Fruit fly (Drosophila melanogaster) whole organism, embryonic: ENCODE results near the gene SC35.

Source experiments
- Antp ChIP-seq: fragments of 200-800 bp; sonication (Bioruptor generic); optimal IDR thresholded peaks from 3 replicates; lab custom pipeline; 2016; ENCODE audit warnings: missing biosample characterization, missing genetic modification characterization
- Asciz ChIP-seq: fragments of 200-800 bp; sonication (Bioruptor generic); optimal IDR thresholded peaks from 2 replicates; lab custom pipeline; 2017; ENCODE audit warnings: missing biosample characterization, mild to moderate bottlenecking, missing genetic modification characterization, missing genetic modification reagents
- Atf6 ChIP-seq: fragments of 200-800 bp; sonication (Bioruptor generic); IDR thresholded peaks from 2 replicates; pipeline ENCODE4 v1.3.6; 2022; ENCODE audit warnings: missing biosample characterization, missing genetic modification characterization
- CG10654 ChIP-seq: fragments of 200-800 bp; sonication (Bioruptor generic); optimal IDR thresholded peaks from 2 replicates; lab custom pipeline; 2016; ENCODE audit warnings: missing biosample characterization, missing genetic modification characterization
- CG12744 ChIP-seq: fragments of 200-800 bp; sonication (Bioruptor generic); optimal IDR thresholded peaks from 2 replicates; lab custom pipeline; 2016; ENCODE audit warnings: missing biosample characterization, missing genetic modification characterization
- CG13624 ChIP-seq: fragments of 200-800 bp; sonication (Bioruptor generic); optimal IDR thresholded peaks from 2 replicates; lab custom pipeline; 2016; ENCODE audit warnings: missing biosample characterization, missing genetic modification characterization
- CG14710 ChIP-seq: fragments of 200-800 bp; sonication (Bioruptor generic); optimal IDR thresholded peaks from 3 replicates; lab custom pipeline; 2019; ENCODE audit warnings: missing biosample characterization, mild to moderate bottlenecking, missing genetic modification characterization, moderate library complexity
- CG15011 ChIP-seq: fragments of 200-800 bp; sonication (Bioruptor generic); optimal IDR thresholded peaks from 3 replicates; lab custom pipeline; 2018; ENCODE audit warnings: missing biosample characterization, mild to moderate bottlenecking, missing genetic modification characterization
- CG17912 ChIP-seq: fragments of 200-800 bp; sonication (Bioruptor generic); optimal IDR thresholded peaks from 2 replicates; lab custom pipeline; 2018; ENCODE audit warnings: missing biosample characterization, mild to moderate bottlenecking, missing genetic modification characterization
- CG18476 ChIP-seq: fragments of 200-800 bp; sonication (Bioruptor generic); optimal IDR thresholded peaks from 2 replicates; lab custom pipeline; 2016; ENCODE audit warnings: missing biosample characterization, mild to moderate bottlenecking, missing genetic modification characterization
- CG2116 ChIP-seq: fragments of 200-800 bp; sonication (Bioruptor generic); optimal IDR thresholded peaks from 3 replicates; lab custom pipeline; 2018; ENCODE audit warnings: missing biosample characterization, mild to moderate bottlenecking, missing genetic modification characterization
- CG3065 ChIP-seq: fragments of 200-800 bp; sonication (Bioruptor generic); optimal IDR thresholded peaks from 2 replicates; lab custom pipeline; 2016; ENCODE audit warnings: missing biosample characterization, missing genetic modification characterization
- CG4820 ChIP-seq: fragments of 200-800 bp; sonication (Bioruptor generic); optimal IDR thresholded peaks from 3 replicates; lab custom pipeline; 2016; ENCODE audit warnings: missing biosample characterization, missing genetic modification characterization
- CG5953 ChIP-seq: fragments of 200-800 bp; sonication (Bioruptor generic); IDR thresholded peaks from 2 replicates; pipeline ENCODE4 v1.3.6; 2022; ENCODE audit warnings: missing biosample characterization, missing genetic modification characterization
- CG6254 ChIP-seq: fragments of 200-800 bp; sonication (Bioruptor generic); optimal IDR thresholded peaks from 3 replicates; lab custom pipeline; 2017; ENCODE audit warnings: mild to moderate bottlenecking, missing biosample characterization, missing genetic modification reagents, missing genetic modification characterization
- CG7987 ChIP-seq: fragments of 200-800 bp; sonication (Bioruptor generic); optimal IDR thresholded peaks from 2 replicates; lab custom pipeline; 2018; ENCODE audit warnings: missing biosample characterization, mild to moderate bottlenecking, missing genetic modification characterization, moderate library complexity
- CG8281 ChIP-seq: fragments of 200-800 bp; sonication (Bioruptor generic); optimal IDR thresholded peaks from 2 replicates; lab custom pipeline; 2018; ENCODE audit warnings: missing biosample characterization, mild to moderate bottlenecking, missing genetic modification characterization, moderate library complexity
- CG8765 ChIP-seq: fragments of 200-800 bp; sonication (Bioruptor generic); IDR thresholded peaks from 2 replicates; pipeline ENCODE4 v1.3.6; 2022; ENCODE audit warnings: missing biosample characterization, missing genetic modification characterization
- Dad ChIP-seq: fragments of 200-800 bp; sonication (Bioruptor generic); optimal IDR thresholded peaks from 3 replicates; lab custom pipeline; 2016; ENCODE audit warnings: missing biosample characterization, missing genetic modification characterization
- Dbx ChIP-seq: fragments of 200-800 bp; sonication (Bioruptor generic); IDR thresholded peaks from 3 replicates; pipeline ENCODE4 v1.3.6; 2022; ENCODE audit warnings: missing biosample characterization, missing genetic modification characterization
- Dip3 ChIP-seq: fragments of 200-800 bp; sonication (Bioruptor generic); optimal IDR thresholded peaks from 3 replicates; lab custom pipeline; 2016; ENCODE audit warnings: missing biosample characterization, missing genetic modification characterization
- E2f1 ChIP-seq: fragments of 200-800 bp; sonication (Bioruptor generic); IDR thresholded peaks from 2 replicates; pipeline ENCODE4 v1.3.6; 2022; ENCODE audit warnings: missing biosample characterization, missing genetic modification characterization
- H15 ChIP-seq: fragments of 200-800 bp; sonication (Bioruptor generic); IDR thresholded peaks from 3 replicates; pipeline ENCODE4 v1.3.6; 2022; ENCODE audit warnings: missing biosample characterization, missing genetic modification characterization
- HLH4C ChIP-seq: fragments of 200-800 bp; sonication (Bioruptor generic); IDR thresholded peaks from 3 replicates; pipeline ENCODE4 v1.3.6; 2022; ENCODE audit warnings: missing biosample characterization, missing genetic modification characterization; ENCODE audit not compliant: partially characterized antibody
- Hsf ChIP-seq: fragments of 200-800 bp; sonication (Bioruptor generic); optimal IDR thresholded peaks from 3 replicates; lab custom pipeline; 2016; ENCODE audit warnings: missing biosample characterization, missing genetic modification characterization
- Lhr ChIP-seq: fragments of 200-800 bp; sonication (Bioruptor generic); optimal IDR thresholded peaks from 3 replicates; lab custom pipeline; 2017; ENCODE audit warnings: mild to moderate bottlenecking, missing biosample characterization, missing genetic modification reagents, missing genetic modification characterization
- MTF-1 ChIP-seq: fragments of 200-800 bp; sonication (Bioruptor generic); optimal IDR thresholded peaks from 2 replicates; lab custom pipeline; 2018; ENCODE audit warnings: missing biosample characterization, mild to moderate bottlenecking, missing genetic modification characterization, borderline replicate concordance
- Max ChIP-seq: fragments of 200-800 bp; sonication (Bioruptor generic); optimal IDR thresholded peaks from 2 replicates; lab custom pipeline; 2016; ENCODE audit warnings: missing biosample characterization, mild to moderate bottlenecking, missing genetic modification characterization
- Med ChIP-seq: fragments of 200-800 bp; sonication (Bioruptor generic); peaks from one replicate; lab custom pipeline; 2016; ENCODE audit warnings: missing biosample characterization, missing genetic modification characterization, mild to moderate bottlenecking, inconsistent platforms, moderate library complexity
- Nf-YA ChIP-seq: fragments of 200-800 bp; sonication (Bioruptor generic); IDR thresholded peaks from 2 replicates; pipeline ENCODE4 v1.3.6; 2022; ENCODE audit warnings: missing biosample characterization, missing genetic modification characterization
- NfI ChIP-seq: fragments of 200-800 bp; sonication (Bioruptor generic); optimal IDR thresholded peaks from 3 replicates; lab custom pipeline; 2018; ENCODE audit warnings: missing biosample characterization, mild to moderate bottlenecking, missing genetic modification characterization, moderate library complexity
- Scr ChIP-seq: fragments of 200-800 bp; sonication (Bioruptor generic); IDR thresholded peaks from 2 replicates; pipeline ENCODE4 v1.3.6; 2022; ENCODE audit warnings: missing biosample characterization, missing genetic modification characterization; ENCODE audit not compliant: partially characterized antibody
- Xbp1 ChIP-seq: fragments of 200-800 bp; sonication (Bioruptor generic); optimal IDR thresholded peaks from 3 replicates; lab custom pipeline; 2016; ENCODE audit warnings: missing biosample characterization, mild to moderate bottlenecking, missing genetic modification characterization
- ara ChIP-seq: fragments of 200-800 bp; sonication (Bioruptor generic); IDR thresholded peaks from 2 replicates; pipeline ENCODE4 v1.3.6; 2022; ENCODE audit warnings: missing biosample characterization, missing genetic modification characterization
- br ChIP-seq: fragments of >200 bp; optimal IDR thresholded peaks from 2 replicates; lab custom pipeline; 2017
- dimm ChIP-seq: fragments of 200-800 bp; sonication (Bioruptor generic); IDR thresholded peaks from 2 replicates; pipeline ENCODE4 v1.3.6; 2022; ENCODE audit warnings: missing biosample characterization, missing genetic modification characterization
- ewg ChIP-seq: fragments of 200-800 bp; sonication (Bioruptor generic); optimal IDR thresholded peaks from 3 replicates; lab custom pipeline; 2017; ENCODE audit warnings: mild to moderate bottlenecking, missing biosample characterization, missing genetic modification reagents, missing genetic modification characterization
- eyg ChIP-seq: fragments of 200-800 bp; sonication (Bioruptor generic); optimal IDR thresholded peaks from 3 replicates; lab custom pipeline; 2016; ENCODE audit warnings: missing biosample characterization, missing genetic modification characterization
- fru ChIP-seq: fragments of >200 bp; optimal IDR thresholded peaks from 2 replicates; lab custom pipeline; 2017
- gce ChIP-seq: fragments of 200-800 bp; sonication (Bioruptor generic); IDR thresholded peaks from 3 replicates; pipeline ENCODE4 v1.3.6; 2022; ENCODE audit warnings: missing biosample characterization, missing genetic modification characterization
- jumu ChIP-seq: fragments of 200-800 bp; sonication (Bioruptor generic); optimal IDR thresholded peaks from 3 replicates; lab custom pipeline; 2016; ENCODE audit warnings: missing biosample characterization, missing genetic modification characterization
- kni ChIP-seq: fragments of 200-800 bp; sonication (Bioruptor generic); optimal IDR thresholded peaks from 3 replicates; lab custom pipeline; 2017; ENCODE audit warnings: mild to moderate bottlenecking, missing biosample characterization, missing genetic modification reagents, missing genetic modification characterization
- luna ChIP-seq: fragments of 200-800 bp; sonication (Bioruptor generic); optimal IDR thresholded peaks from 2 replicates; lab custom pipeline; 2016; ENCODE audit warnings: missing biosample characterization, missing genetic modification characterization
- nau ChIP-seq: fragments of 200-800 bp; sonication (Bioruptor generic); optimal IDR thresholded peaks from 3 replicates; lab custom pipeline; 2017; ENCODE audit warnings: missing biosample characterization, mild to moderate bottlenecking, missing genetic modification characterization, missing genetic modification reagents
- odd ChIP-seq: fragments of 200-800 bp; sonication (Bioruptor generic); optimal IDR thresholded peaks from 2 replicates; lab custom pipeline; 2017; ENCODE audit warnings: missing biosample characterization, mild to moderate bottlenecking, missing genetic modification characterization
- psq ChIP-seq: fragments of 200-800 bp; sonication (Bioruptor generic); optimal IDR thresholded peaks from 2 replicates; lab custom pipeline; 2017; ENCODE audit warnings: missing biosample characterization, missing genetic modification characterization
- row ChIP-seq: fragments of 200-800 bp; sonication (Bioruptor generic); IDR thresholded peaks from 3 replicates; pipeline ENCODE4 v1.3.6; 2022; ENCODE audit warnings: missing biosample characterization, missing genetic modification characterization
- slp2 ChIP-seq: fragments of 200-800 bp; sonication (Bioruptor generic); optimal IDR thresholded peaks from 2 replicates; lab custom pipeline; 2016; ENCODE audit warnings: missing biosample characterization, missing genetic modification characterization
- stc ChIP-seq: fragments of 200-800 bp; sonication (Bioruptor generic); IDR thresholded peaks from 2 replicates; pipeline ENCODE4 v1.3.6; 2022; ENCODE audit warnings: missing biosample characterization, missing genetic modification characterization
- tna ChIP-seq: fragments of 200-800 bp; sonication (Bioruptor generic); IDR thresholded peaks from 2 replicates; pipeline ENCODE4 v1.3.6; 2022; ENCODE audit warnings: missing biosample characterization, missing genetic modification characterization; ENCODE audit not compliant: partially characterized antibody
- toy ChIP-seq: fragments of 200-800 bp; sonication (Bioruptor generic); IDR thresholded peaks from 2 replicates; pipeline ENCODE4 v1.3.6; 2022; ENCODE audit warnings: missing biosample characterization, missing genetic modification characterization
- wek ChIP-seq: fragments of 200-800 bp; sonication (Bioruptor generic); optimal IDR thresholded peaks from 3 replicates; lab custom pipeline; 2018; ENCODE audit warnings: missing biosample characterization, mild to moderate bottlenecking, missing genetic modification characterization, moderate library complexity
- zen2 ChIP-seq: fragments of 200-800 bp; sonication (Bioruptor generic); IDR thresholded peaks from 3 replicates; pipeline ENCODE4 v1.3.6; 2022; ENCODE audit warnings: missing biosample characterization, missing genetic modification characterization; ENCODE audit not compliant: partially characterized antibody

SC35 gene

dm6 chr2L:12463037-12463436 is 28.6 kb upstream of the SC35 start (continued):
- no peak for TF ChIP-seq CG5953
- TF ChIP-seq luna (GFP tag; lab: Kevin White, UChicago) = no peak
- peak; percentile 46 for TF ChIP-seq kni
- no peak for TF ChIP-seq Scr
- no peak for TF ChIP-seq CG2116 (GFP tag; lab: Kevin White, UChicago)
- no peak for TF ChIP-seq HLH4C (GFP tag; lab: Robert Waterston, UW)
- TF ChIP-seq CG14710 = no peak
- no peak for TF ChIP-seq ara (GFP tag; lab: Robert Waterston, UW)
- no peak for TF ChIP-seq zen2
- TF ChIP-seq CG10654 = no peak
- no peak for TF ChIP-seq Lhr (GFP tag; lab: Kevin White, UChicago)
- TF ChIP-seq CG8765 = no peak
- TF ChIP-seq E2f1 (GFP tag; lab: Robert Waterston, UW) = no peak
- TF ChIP-seq NfI (GFP tag; lab: Kevin White, UChicago) = no peak
- TF ChIP-seq CG17912 (GFP tag; lab: Kevin White, UChicago) = no peak
- TF ChIP-seq eyg = no peak
- TF ChIP-seq jumu (GFP tag; lab: Kevin White, UChicago) = no peak
- peak; percentile 79 for TF ChIP-seq Med (GFP tag; lab: Kevin White, UChicago)
- TF ChIP-seq CG6254 (GFP tag; lab: Kevin White, UChicago) = no peak
- TF ChIP-seq odd (GFP tag; lab: Kevin White, UChicago) = peak; percentile 34
- no peak for TF ChIP-seq dimm (GFP tag; lab: Robert Waterston, UW)
- no peak for TF ChIP-seq Hsf (GFP tag; lab: Kevin White, UChicago)
- no peak for TF ChIP-seq H15 (GFP tag; lab: Robert Waterston, UW)
- no peak for TF ChIP-seq Nf-YA (GFP tag; lab: Robert Waterston, UW)
- no peak for TF ChIP-seq CG3065 (GFP tag; lab: Kevin White, UChicago)
- TF ChIP-seq Antp (GFP tag; lab: Kevin White, UChicago) = no peak
- TF ChIP-seq wek (GFP tag; lab: Kevin White, UChicago) = peak; percentile 69
- TF ChIP-seq stc (GFP tag; lab: Robert Waterston, UW) = no peak
- no peak for TF ChIP-seq CG18476
- TF ChIP-seq fru (lab: Kevin White, UChicago) = no peak
- peak; percentile 6 for TF ChIP-seq CG8281
- no peak for TF ChIP-seq ewg (GFP tag; lab: Kevin White, UChicago)
- no peak for TF ChIP-seq Dbx (GFP tag; lab: Robert Waterston, UW)
- TF ChIP-seq CG7987 (GFP tag; lab: Kevin White, UChicago) = peak; percentile 66
- TF ChIP-seq toy (GFP tag; lab: Robert Waterston, UW) = no peak
- TF ChIP-seq CG12744 (GFP tag; lab: Kevin White, UChicago) = no peak
- TF ChIP-seq Asciz (GFP tag; lab: Kevin White, UChicago) = peak; percentile 69
- TF ChIP-seq gce (GFP tag; lab: Robert Waterston, UW) = no peak
- TF ChIP-seq psq (GFP tag; lab: Kevin White, UChicago) = no peak
- TF ChIP-seq MTF-1 (GFP tag; lab: Kevin White, UChicago) = no peak
- no peak for TF ChIP-seq Dad (GFP tag; lab: Kevin White, UChicago)
- TF ChIP-seq Max (GFP tag; lab: Kevin White, UChicago) = no peak
- TF ChIP-seq br (lab: Kevin White, UChicago) = no peak
- TF ChIP-seq Atf6 (GFP tag; lab: Robert Waterston, UW) = no peak
- no peak for TF ChIP-seq Xbp1 (GFP tag; lab: Kevin White, UChicago)
- no peak for TF ChIP-seq row (GFP tag; lab: Robert Waterston, UW)
- no peak for TF ChIP-seq Dip3
- TF ChIP-seq CG13624 (GFP tag; lab: Kevin White, UChicago) = no peak
- TF ChIP-seq CG4820 (GFP tag; lab: Kevin White, UChicago) = no peak
- no peak for TF ChIP-seq CG15011
- peak; percentile 50 for TF ChIP-seq nau
- TF ChIP-seq slp2 (GFP tag; lab: Kevin White, UChicago) = no peak
- TF ChIP-seq tna (GFP tag; lab: Robert Waterston, UW) = no peak
